Worm (Caenorhabditis elegans) whole organism, young adult: ENCODE data around the gene spe-51.

ENCODE experiments used
- B0019.2 ChIP-seq: fragments of 200-800 bp; sonication (Bioruptor generic); conservative IDR thresholded peaks from 2 replicates; pipeline ENCODE4 v1.3.6; 2022; ENCODE audit warnings: missing genetic modification reagents, missing genetic modification characterization, missing compliant biosample characterization
- C17E4.6 ChIP-seq: fragments of 200-800 bp; sonication (Bioruptor generic); IDR thresholded peaks from 2 replicates; pipeline ENCODE4 v1.3.6; 2022; ENCODE audit warnings: missing genetic modification reagents, missing genetic modification characterization, missing compliant biosample characterization
- F33H1.4 ChIP-seq: fragments of 200-800 bp; sonication (Bioruptor generic); IDR thresholded peaks from 2 replicates; pipeline ENCODE4 v1.3.6; 2022; ENCODE audit warnings: missing genetic modification reagents, missing genetic modification characterization, missing compliant biosample characterization
- F39B2.1 ChIP-seq: fragments of 200-800 bp; sonication (Bioruptor generic); IDR thresholded peaks from 2 replicates; pipeline ENCODE4 v1.3.6; 2022; ENCODE audit warnings: missing genetic modification reagents, missing genetic modification characterization, missing compliant biosample characterization
- F49E8.2 ChIP-seq: sonication (generic microtip); optimal IDR thresholded peaks from 3 replicates; lab custom pipeline; 2017; ENCODE audit warnings: missing genetic modification characterization, mild to moderate bottlenecking, missing compliant biosample characterization, antibody characterized with exemption, moderate library complexity; ENCODE audit not compliant: insufficient read depth
- F55B11.4 ChIP-seq: sonication (generic microtip); optimal IDR thresholded peaks from 2 replicates; lab custom pipeline; 2016; ENCODE audit warnings: missing compliant biosample characterization, missing genetic modification characterization, borderline replicate concordance; ENCODE audit not compliant: insufficient read depth
- F57A8.1 ChIP-seq: fragments of 200-800 bp; sonication (Bioruptor generic); optimal IDR thresholded peaks from 2 replicates; lab custom pipeline; 2018; ENCODE audit warnings: mild to moderate bottlenecking, missing genetic modification characterization, moderate library complexity, missing compliant biosample characterization
- Y53F4B.3 ChIP-seq: fragments of 200-800 bp; sonication (Bioruptor generic); IDR thresholded peaks from 2 replicates; pipeline ENCODE4 v1.3.6; 2022; ENCODE audit warnings: missing genetic modification reagents, missing genetic modification characterization, missing compliant biosample characterization
- Y53G8AR.9 ChIP-seq: fragments of 200-800 bp; sonication (Bioruptor generic); conservative IDR thresholded peaks from 2 replicates; pipeline ENCODE4 v1.3.6; 2022; ENCODE audit warnings: missing genetic modification reagents, missing genetic modification characterization, missing compliant biosample characterization
- Y67H2A.10 ChIP-seq: fragments of 200-800 bp; sonication (Bioruptor generic); conservative IDR thresholded peaks from 2 replicates; pipeline ENCODE4 v1.3.6; 2022; ENCODE audit warnings: missing genetic modification reagents, missing genetic modification characterization, missing compliant biosample characterization
- ama-1 ChIP-seq, 3 experiments: fragments of 150-350 bp in 1 of 3; sonication (generic microtip) in 2 of 3; optimal IDR thresholded peaks; 2 replicates each; lab custom pipeline; 2014 to 2018; ENCODE audit warnings: missing biosample characterization in 2 of 3, missing genetic modification characterization in 2 of 3, missing genetic modification reagents in 2 of 3
- bed-1 ChIP-seq: fragments of 200-800 bp; sonication (Bioruptor generic); IDR thresholded peaks from 2 replicates; pipeline ENCODE4 v1.3.6; 2022; ENCODE audit warnings: missing genetic modification reagents, missing genetic modification characterization, missing compliant biosample characterization
- bed-2 ChIP-seq: fragments of 200-800 bp; sonication (Bioruptor generic); IDR thresholded peaks from 2 replicates; pipeline ENCODE4 v1.3.6; 2022; ENCODE audit warnings: missing genetic modification reagents, missing genetic modification characterization, missing compliant biosample characterization
- ccch-3 ChIP-seq: fragments of 200-800 bp; sonication (Bioruptor generic); optimal IDR thresholded peaks from 2 replicates; lab custom pipeline; 2018; ENCODE audit warnings: mild to moderate bottlenecking, missing genetic modification characterization, missing compliant biosample characterization
- cebp-2 ChIP-seq: fragments of 200-800 bp; sonication (Bioruptor generic); IDR thresholded peaks from 2 replicates; pipeline ENCODE4 v1.3.6; 2022; ENCODE audit warnings: missing genetic modification characterization, missing compliant biosample characterization
- ceh-40 ChIP-seq: fragments of 200-800 bp; sonication (Bioruptor generic); IDR thresholded peaks from 2 replicates; pipeline ENCODE4 v1.3.6; 2022; ENCODE audit warnings: missing genetic modification characterization, missing compliant biosample characterization
- ceh-58 ChIP-seq: fragments of 200-800 bp; sonication (Bioruptor generic); IDR thresholded peaks from 2 replicates; pipeline ENCODE4 v1.3.6; 2022; ENCODE audit warnings: missing genetic modification characterization, missing compliant biosample characterization
- ceh-79 ChIP-seq: sonication (generic microtip); optimal IDR thresholded peaks from 2 replicates; lab custom pipeline; 2017; ENCODE audit warnings: mild to moderate bottlenecking, missing genetic modification characterization, missing compliant biosample characterization
- dox-1 ChIP-seq: fragments of 200-800 bp; sonication (Bioruptor generic); IDR thresholded peaks from 2 replicates; pipeline ENCODE4 v1.3.6; 2022; ENCODE audit warnings: missing genetic modification reagents, missing genetic modification characterization, missing compliant biosample characterization
- dpff-1 ChIP-seq: sonication (generic microtip); optimal IDR thresholded peaks from 2 replicates; lab custom pipeline; 2017; ENCODE audit warnings: mild to moderate bottlenecking, missing genetic modification characterization, missing compliant biosample characterization
- egl-44 ChIP-seq: fragments of 200-800 bp; sonication (Bioruptor generic); IDR thresholded peaks from 2 replicates; pipeline ENCODE4 v1.3.6; 2022; ENCODE audit warnings: missing genetic modification reagents, missing genetic modification characterization, missing compliant biosample characterization
- egrh-3 ChIP-seq: fragments of 200-800 bp; sonication (Bioruptor generic); IDR thresholded peaks from 2 replicates; pipeline ENCODE4 v1.3.6; 2022; ENCODE audit warnings: missing genetic modification reagents, missing genetic modification characterization, missing compliant biosample characterization
- ekl-4 ChIP-seq: fragments of 200-800 bp; sonication (Bioruptor generic); IDR thresholded peaks from 2 replicates; pipeline ENCODE4 v1.3.6; 2022; ENCODE audit warnings: missing genetic modification reagents, missing genetic modification characterization, missing compliant biosample characterization
- him-1 ChIP-seq: sonication (generic microtip); optimal IDR thresholded peaks from 2 replicates; lab custom pipeline; 2016; ENCODE audit warnings: missing genotype, missing genetic modification reagents, missing genetic modification characterization, missing compliant biosample characterization
- hlh-26 ChIP-seq: fragments of 200-800 bp; sonication (Bioruptor generic); conservative IDR thresholded peaks from 2 replicates; pipeline ENCODE4 v1.3.6; 2022; ENCODE audit warnings: missing genetic modification reagents, missing genetic modification characterization, missing compliant biosample characterization
- hmg-1.2 ChIP-seq: fragments of 200-800 bp; sonication (Bioruptor generic); IDR thresholded peaks from 2 replicates; pipeline ENCODE4 v1.3.6; 2022; ENCODE audit warnings: missing genetic modification reagents, missing genetic modification characterization, missing compliant biosample characterization
- let-526 ChIP-seq: fragments of 200-800 bp; sonication (Bioruptor generic); IDR thresholded peaks from 2 replicates; pipeline ENCODE4 v1.3.6; 2022; ENCODE audit warnings: missing genetic modification reagents, missing genetic modification characterization, missing compliant biosample characterization
- let-607 ChIP-seq, 2 experiments: fragments of 200-800 bp in 1 of 2; sonication (Bioruptor generic) in 1 of 2; sonication (generic microtip) in 1 of 2; optimal IDR thresholded peaks; 2 replicates each; lab custom pipeline; 2016 to 2018; ENCODE audit warnings: mild to moderate bottlenecking in 2 of 2, missing compliant biosample characterization in 2 of 2, missing genetic modification characterization in 2 of 2, moderate library complexity in 2 of 2, missing genotype in 1 of 2
- lin-26 ChIP-seq: fragments of 200-800 bp; sonication (Bioruptor generic); IDR thresholded peaks from 2 replicates; pipeline ENCODE4 v1.3.6; 2022; ENCODE audit warnings: missing genetic modification reagents, missing genetic modification characterization, missing compliant biosample characterization
- lin-35 ChIP-seq, 3 experiments: fragments of 150-350 bp in 2 of 3; sonication (generic microtip) in 1 of 3; optimal IDR thresholded peaks; 2 replicates each; lab custom pipeline; 2014 to 2018; ENCODE audit warnings: missing biosample characterization in 3 of 3, missing genetic modification characterization in 3 of 3, missing genetic modification reagents in 3 of 3
- lin-40 ChIP-seq: sonication (generic microtip); optimal IDR thresholded peaks from 2 replicates; lab custom pipeline; 2016; ENCODE audit warnings: missing genetic modification characterization, mild to moderate bottlenecking, missing compliant biosample characterization, missing genotype, missing genetic modification reagents
- lsy-27 ChIP-seq: sonication (generic microtip); optimal IDR thresholded peaks from 2 replicates; lab custom pipeline; 2017; ENCODE audit warnings: missing genetic modification characterization, mild to moderate bottlenecking, missing compliant biosample characterization, antibody characterized with exemption, missing genotype, borderline replicate concordance; ENCODE audit not compliant: insufficient read depth
- madf-10 ChIP-seq: sonication (generic microtip); optimal IDR thresholded peaks from 2 replicates; lab custom pipeline; 2016; ENCODE audit warnings: mild to moderate bottlenecking, missing genetic modification characterization, missing compliant biosample characterization
- madf-6 ChIP-seq: fragments of 200-800 bp; sonication (Bioruptor generic); IDR thresholded peaks from 2 replicates; pipeline ENCODE4 v1.3.6; 2022; ENCODE audit warnings: missing genetic modification reagents, missing genetic modification characterization, missing compliant biosample characterization
- madf-8 ChIP-seq: fragments of 200-800 bp; sonication (Bioruptor generic); conservative IDR thresholded peaks from 2 replicates; pipeline ENCODE4 v1.3.6; 2022; ENCODE audit warnings: missing genetic modification reagents, missing genetic modification characterization, missing compliant biosample characterization
- mcd-1 ChIP-seq: fragments of 200-800 bp; sonication (Bioruptor generic); IDR thresholded peaks from 2 replicates; pipeline ENCODE4 v1.3.6; 2022; ENCODE audit warnings: missing genetic modification reagents, missing genetic modification characterization, missing compliant biosample characterization
- mxl-1 ChIP-seq: sonication (generic microtip); optimal IDR thresholded peaks from 2 replicates; lab custom pipeline; 2016; ENCODE audit warnings: missing genetic modification characterization, missing compliant biosample characterization
- nfya-2 ChIP-seq: fragments of 200-800 bp; sonication (Bioruptor generic); IDR thresholded peaks from 2 replicates; pipeline ENCODE4 v1.3.6; 2022; ENCODE audit warnings: missing genetic modification reagents, missing genetic modification characterization, missing compliant biosample characterization
- nhr-90 ChIP-seq: sonication (generic microtip); optimal IDR thresholded peaks from 2 replicates; lab custom pipeline; 2016; ENCODE audit warnings: missing genotype, mild to moderate bottlenecking, missing genetic modification characterization, missing compliant biosample characterization
- rcor-1 ChIP-seq: fragments of 200-800 bp; sonication (Bioruptor generic); IDR thresholded peaks from 2 replicates; pipeline ENCODE4 v1.3.6; 2022; ENCODE audit warnings: missing genetic modification reagents, missing genetic modification characterization, missing compliant biosample characterization
- sdz-38 ChIP-seq: sonication (generic microtip); optimal IDR thresholded peaks from 2 replicates; lab custom pipeline; 2016; ENCODE audit warnings: missing genotype, missing genetic modification characterization, missing compliant biosample characterization
- somi-1 ChIP-seq: fragments of 200-800 bp; sonication (Bioruptor generic); optimal IDR thresholded peaks from 2 replicates; lab custom pipeline; 2018; ENCODE audit warnings: mild to moderate bottlenecking, missing genetic modification characterization, missing compliant biosample characterization
- sptf-2 ChIP-seq: fragments of 200-800 bp; sonication (Bioruptor generic); optimal IDR thresholded peaks from 2 replicates; lab custom pipeline; 2018; ENCODE audit warnings: mild to moderate bottlenecking, missing genetic modification characterization, missing compliant biosample characterization
- unc-130 ChIP-seq: sonication (generic microtip); optimal IDR thresholded peaks from 2 replicates; lab custom pipeline; 2016; ENCODE audit warnings: missing genetic modification reagents, missing genetic modification characterization, missing compliant biosample characterization
- unc-62 ChIP-seq: fragments of 150-350 bp; optimal IDR thresholded peaks from 2 replicates; lab custom pipeline; 2014; ENCODE audit warnings: missing biosample characterization, missing genetic modification reagents, missing genetic modification characterization
- xnd-1 ChIP-seq: sonication (generic microtip); optimal IDR thresholded peaks from 2 replicates; lab custom pipeline; 2016; ENCODE audit warnings: missing genotype, missing genetic modification reagents, missing genetic modification characterization, missing compliant biosample characterization
- zfh-2 ChIP-seq: fragments of 200-800 bp; sonication (Bioruptor generic); conservative IDR thresholded peaks from 2 replicates; pipeline ENCODE4 v1.3.6; 2022; ENCODE audit warnings: missing genetic modification reagents, missing genetic modification characterization, missing compliant biosample characterization
- ztf-18 ChIP-seq: sonication (generic microtip); optimal IDR thresholded peaks from 2 replicates; lab custom pipeline; 2016; ENCODE audit warnings: missing genotype, mild to moderate bottlenecking, missing genetic modification characterization, missing compliant biosample characterization

Gene spe-51

DNA sequence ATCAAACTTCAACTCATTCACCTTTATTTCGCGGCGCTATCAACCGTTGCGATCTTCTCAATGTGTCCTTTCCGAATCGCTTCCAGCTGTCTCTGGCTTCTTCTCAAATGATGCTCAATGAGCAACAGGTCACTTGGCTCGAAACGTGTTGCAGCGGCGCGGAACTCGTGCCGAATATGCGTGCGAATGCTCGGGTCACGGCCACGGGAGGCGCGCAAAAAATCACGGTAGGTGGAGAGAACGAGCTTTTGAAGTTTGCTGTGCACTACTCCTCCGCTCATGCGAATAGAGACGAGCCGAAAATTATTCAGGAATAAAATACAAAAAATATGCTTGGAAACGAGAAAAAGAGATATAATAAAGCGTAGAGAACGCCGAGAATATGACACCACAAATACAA lies 17.9 kb downstream of the spe-51 start, which contains the start of gene cif-1:
Gene cif-1, minus strand, starts transcription at position 297 of the 400 bp plus-strand sequence.
- TF ChIP-seq egrh-3 = no peak
- TF ChIP-seq lin-35 (GFP tag; optimal IDR thresholded peaks at IDR 0.05; lab: Kevin White, UChicago) = no peak
- TF ChIP-seq somi-1 (GFP tag; lab: Kevin White, UChicago) = no peak
- TF ChIP-seq xnd-1 = peak; percentile 0
- no peak for TF ChIP-seq lin-40 (tag; lab: Kevin White, UChicago)
- TF ChIP-seq Y67H2A.10 (GFP tag; lab: Robert Waterston, UW) = no peak
- TF ChIP-seq ceh-58 (GFP tag; lab: Robert Waterston, UW) = 0 out of 2 replicates have a peak, but pooled peaks have one; percentile 36
- TF ChIP-seq hlh-26 = no peak
- TF ChIP-seq ztf-18 = no peak
- TF ChIP-seq ama-1 (optimal IDR thresholded peaks at IDR 0.05; lab: Kevin White, UChicago) = no peak
- TF ChIP-seq ama-1 (GFP tag; optimal IDR thresholded peaks at IDR 0.05; lab: Kevin White, UChicago) = no peak
- TF ChIP-seq sptf-2 (GFP tag; lab: Kevin White, UChicago) = no peak
- peak; percentile 77 for TF ChIP-seq zfh-2
- TF ChIP-seq F49E8.2 = no peak
- TF ChIP-seq C17E4.6 (GFP tag; lab: Robert Waterston, UW) = no peak
- peak; percentile 53 for TF ChIP-seq madf-6 (GFP tag; lab: Robert Waterston, UW)
- no peak for TF ChIP-seq B0019.2 (GFP tag; lab: Robert Waterston, UW)
- no peak for TF ChIP-seq F57A8.1 (GFP tag; lab: Kevin White, UChicago)
- no peak for TF ChIP-seq Y53G8AR.9 (GFP tag; lab: Robert Waterston, UW)
- no peak for TF ChIP-seq let-607 (tag; optimal IDR thresholded peaks at IDR 0.05; lab: Kevin White, UChicago)
- TF ChIP-seq dpff-1 (tag; lab: Kevin White, UChicago) = no peak
- TF ChIP-seq lsy-27 = no peak
- no peak for TF ChIP-seq nfya-2 (GFP tag; lab: Robert Waterston, UW)
- peak; percentile 53; the same call in 1 of the 2 replicates for TF ChIP-seq dox-1
- TF ChIP-seq rcor-1 = no peak
- TF ChIP-seq unc-130 = no peak
- TF ChIP-seq let-526 (GFP tag; lab: Robert Waterston, UW) = no peak
- no peak for TF ChIP-seq sdz-38 (tag; lab: Kevin White, UChicago)
- no peak for TF ChIP-seq mxl-1 (tag; lab: Kevin White, UChicago)
- no peak for TF ChIP-seq madf-8 (GFP tag; lab: Robert Waterston, UW)
- 0 out of 2 replicates have a peak, but pooled peaks have one; percentile 53 for TF ChIP-seq lin-26 (GFP tag; lab: Robert Waterston, UW)
- peak; percentile 34 for TF ChIP-seq mcd-1 (GFP tag; lab: Robert Waterston, UW)
- no peak for TF ChIP-seq cebp-2
- no peak for TF ChIP-seq ceh-40
- TF ChIP-seq madf-10 (tag; lab: Kevin White, UChicago) = no peak
- TF ChIP-seq Y53F4B.3 = no peak
- peak; percentile 46; the same call in 1 of the 2 replicates for TF ChIP-seq ekl-4
- no peak for TF ChIP-seq unc-62
- no peak for TF ChIP-seq nhr-90 (tag; lab: Kevin White, UChicago)
- no peak for TF ChIP-seq ccch-3 (GFP tag; lab: Kevin White, UChicago)
- no peak for TF ChIP-seq F39B2.1 (GFP tag; lab: Robert Waterston, UW)
- no peak for TF ChIP-seq ceh-79
- TF ChIP-seq F55B11.4 = no peak
- no peak for TF ChIP-seq egl-44 (GFP tag; lab: Robert Waterston, UW)
- no peak for TF ChIP-seq bed-2 (GFP tag; lab: Robert Waterston, UW)
- TF ChIP-seq F33H1.4 (GFP tag; lab: Robert Waterston, UW) = no peak
- no peak for TF ChIP-seq hmg-1.2 (GFP tag; lab: Robert Waterston, UW)
- no peak for TF ChIP-seq bed-1 (GFP tag; lab: Robert Waterston, UW)
- TF ChIP-seq him-1 (tag; lab: Kevin White, UChicago) = no peak
